Fruit fly (Drosophila melanogaster): Measurements from ENCODE around the gene CG7255.

Gene CG7255

DNA sequence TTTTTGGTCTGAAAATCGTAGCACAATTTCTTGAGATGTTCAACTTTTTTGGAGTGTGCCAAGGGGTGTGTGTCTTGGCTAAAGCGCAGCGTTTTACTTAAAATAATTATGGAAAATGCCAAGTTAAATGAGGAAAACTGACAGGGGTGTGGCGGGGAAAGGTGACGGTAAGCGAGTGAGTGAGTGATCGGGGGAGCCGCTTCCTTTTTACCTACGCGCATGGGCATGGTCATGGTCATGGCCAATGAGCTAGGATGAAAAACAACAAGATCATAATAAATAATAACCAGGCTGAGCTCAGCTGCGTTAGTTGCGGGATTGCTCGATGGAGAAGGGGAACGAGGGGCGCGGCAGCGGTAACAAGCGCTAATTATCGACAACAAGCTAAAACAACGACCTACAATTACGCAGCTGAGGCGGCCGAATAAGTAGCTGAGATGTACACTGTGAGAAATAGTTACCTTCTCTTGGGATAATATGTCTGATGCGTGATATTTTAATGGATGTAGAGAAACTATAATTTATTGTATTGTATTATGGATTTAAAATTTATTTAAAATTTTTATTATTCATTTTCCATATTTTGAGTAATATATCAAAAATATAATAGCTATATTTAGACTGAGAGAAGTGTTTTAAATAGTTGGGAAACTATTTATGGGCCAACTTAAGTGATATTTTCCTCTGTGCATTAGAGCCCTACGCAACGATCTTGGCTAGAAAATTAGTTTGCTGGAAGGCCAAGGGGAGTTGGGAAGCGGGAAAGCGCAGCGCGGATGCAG is 39.6 kb upstream of the CG7255 start (continued):
- no peak for TF ChIP-seq ase (GFP tag; IDR thresholded peaks at IDR 0.05)
- no peak for TF ChIP-seq Dp (GFP tag; optimal IDR thresholded peaks at IDR 0.05)
- no peak for TF ChIP-seq Atf-2 (GFP tag; optimal IDR thresholded peaks at IDR 0.05)
- TF ChIP-seq Eip74EF (GFP tag; optimal IDR thresholded peaks at IDR 0.05) = no peak
- TF ChIP-seq BtbVII (GFP tag; optimal IDR thresholded peaks at IDR 0.05) = no peak
- no peak for TF ChIP-seq Pdp1 (GFP tag; optimal IDR thresholded peaks at IDR 0.05)
- no peak for TF ChIP-seq CG14965 (GFP tag; optimal IDR thresholded peaks at IDR 0.05; ENCODE audit: borderline replicate concordance)
- TF ChIP-seq danr (GFP tag; IDR thresholded peaks at IDR 0.05) = no peak
- no peak for TF ChIP-seq h (optimal IDR thresholded peaks at IDR 0.05)
- no peak for TF ChIP-seq gcm (GFP tag; optimal IDR thresholded peaks at IDR 0.05)
- no peak for TF ChIP-seq ap (GFP tag; IDR thresholded peaks at IDR 0.05)
- no peak for TF ChIP-seq CG1024 (GFP tag; IDR thresholded peaks at IDR 0.05)
- TF ChIP-seq Bdp1 (GFP tag; optimal IDR thresholded peaks at IDR 0.05) = no peak
- TF ChIP-seq unc-4 (GFP tag; IDR thresholded peaks at IDR 0.05; ENCODE audit: partially characterized antibody) = no peak
- peak; percentile 6 for TF ChIP-seq az2 (GFP tag; optimal IDR thresholded peaks at IDR 0.05)
- TF ChIP-seq CG2875 (GFP tag; optimal IDR thresholded peaks at IDR 0.05) = no peak
- TF ChIP-seq Tbp (GFP tag; optimal IDR thresholded peaks at IDR 0.05) = no peak
- peak; percentile 23 for TF ChIP-seq pita (GFP tag; optimal IDR thresholded peaks at IDR 0.05)
- no peak for TF ChIP-seq C15 (GFP tag; IDR thresholded peaks at IDR 0.05)
- TF ChIP-seq CG17385 (GFP tag; optimal IDR thresholded peaks at IDR 0.05) = no peak
- TF ChIP-seq CG7963 (GFP tag; IDR thresholded peaks at IDR 0.05; ENCODE audit: partially characterized antibody) = no peak
- no peak for TF ChIP-seq CG17612 (GFP tag; IDR thresholded peaks at IDR 0.05)
- 0 out of 3 replicates have a peak, but pooled peaks have one; percentile 28 for TF ChIP-seq CG17361 (GFP tag; IDR thresholded peaks at IDR 0.05)
- no peak for TF ChIP-seq D19B (GFP tag; optimal IDR thresholded peaks at IDR 0.05)
- no peak for TF ChIP-seq vfl (GFP tag; optimal IDR thresholded peaks at IDR 0.05)
- TF ChIP-seq CG12659 (GFP tag; optimal IDR thresholded peaks at IDR 0.05) = no peak
- no peak for TF ChIP-seq Atf3 (GFP tag; optimal IDR thresholded peaks at IDR 0.05)
- TF ChIP-seq nerfin-1 (tag; optimal IDR thresholded peaks at IDR 0.05) = no peak
- no peak for TF ChIP-seq pum (GFP tag; optimal IDR thresholded peaks at IDR 0.05)
- TF ChIP-seq CG9437 (GFP tag; optimal IDR thresholded peaks at IDR 0.05) = no peak
- peak; percentile 51 for TF ChIP-seq CTCF (GFP tag; optimal IDR thresholded peaks at IDR 0.05)
- peak; percentile 58; the same call in 1 of the 3 replicates for TF ChIP-seq CG2199 (GFP tag; IDR thresholded peaks at IDR 0.05)
- no peak for TF ChIP-seq Oli (tag; optimal IDR thresholded peaks at IDR 0.05)
- TF ChIP-seq knrl (GFP tag; IDR thresholded peaks at IDR 0.05; ENCODE audit: partially characterized antibody) = no peak
- no peak for TF ChIP-seq Dfd (GFP tag; optimal IDR thresholded peaks at IDR 0.05)
- no peak for TF ChIP-seq CG18619 (GFP tag; optimal IDR thresholded peaks at IDR 0.05)
- TF ChIP-seq ash1 (GFP tag; optimal IDR thresholded peaks at IDR 0.05) = no peak
- TF ChIP-seq bigmax (GFP tag; optimal IDR thresholded peaks at IDR 0.05) = no peak
- TF ChIP-seq lbe (GFP tag; optimal IDR thresholded peaks at IDR 0.05) = no peak
- no peak for TF ChIP-seq HLHmδ (GFP tag; optimal IDR thresholded peaks at IDR 0.05)
- TF ChIP-seq grau (tag; optimal IDR thresholded peaks at IDR 0.05) = no peak
- TF ChIP-seq CG12071 (GFP tag; optimal IDR thresholded peaks at IDR 0.05) = no peak
- no peak for TF ChIP-seq eve (GFP tag; optimal IDR thresholded peaks at IDR 0.05)
- TF ChIP-seq CG17568 (GFP tag; optimal IDR thresholded peaks at IDR 0.05) = no peak
- peak; percentile 13 for TF ChIP-seq CG12391 (tag; optimal IDR thresholded peaks at IDR 0.05)
- no peak for TF ChIP-seq sens-2 (GFP tag; IDR thresholded peaks at IDR 0.05)
- TF ChIP-seq E2f1 (GFP tag; IDR thresholded peaks at IDR 0.05) = no peak
- TF ChIP-seq crp (GFP tag; optimal IDR thresholded peaks at IDR 0.05) = no peak
- no peak for TF ChIP-seq YL-1 (GFP tag; optimal IDR thresholded peaks at IDR 0.05)
- TF ChIP-seq NC2β (GFP tag; optimal IDR thresholded peaks at IDR 0.05) = no peak

All from whole organism, embryonic.